Worm (Caenorhabditis elegans): ENCODE data around the gene T14B4.1.

- TF ChIP-seq dao-5 (tag; optimal IDR thresholded peaks at IDR 0.05) = no peak
- TF ChIP-seq him-1 (tag; optimal IDR thresholded peaks at IDR 0.05) = no peak
- TF ChIP-seq W03F9.2 (tag; optimal IDR thresholded peaks at IDR 0.05) = no peak
These were observed 18.5 kb upstream of the T14B4.1 start, which contains the start of gene tsp-10 for ce11 chrII:6718221-6718620.
